Fruit fly (Drosophila melanogaster): ENCODE data around the gene SdhD.

Gene SdhD

dm6 chr3R:23729632-23730471 lies 30.5 kb downstream of the SdhD start (continued):
- no peak for TF ChIP-seq Lpt (GFP tag; optimal IDR thresholded peaks at IDR 0.05)
- no peak for TF ChIP-seq H15 (GFP tag; IDR thresholded peaks at IDR 0.05)
- TF ChIP-seq scrt (GFP tag; optimal IDR thresholded peaks at IDR 0.05) = no peak

- TF ChIP-seq bowl (GFP tag; IDR thresholded peaks at IDR 0.05) (no peak), Elba2 (GFP tag; optimal IDR thresholded peaks at IDR 0.05) (no peak), bcd (GFP tag; optimal IDR thresholded peaks at IDR 0.05) (peak; percentile 12), CG8388 (GFP tag; optimal IDR thresholded peaks at IDR 0.05) (no peak), Meics (GFP tag; optimal IDR thresholded peaks at IDR 0.05) (peak; percentile 62), org-1 (GFP tag; optimal IDR thresholded peaks at IDR 0.05) (peak; percentile 34), CG12299 (tag; optimal IDR thresholded peaks at IDR 0.05) (peak; percentile 15), grn (GFP tag; optimal IDR thresholded peaks at IDR 0.05) (peak; percentile 43), CG30403 (GFP tag; optimal IDR thresholded peaks at IDR 0.05) (no peak), CG16815 (GFP tag; optimal IDR thresholded peaks at IDR 0.05) (no peak), CG11723 (GFP tag; optimal IDR thresholded peaks at IDR 0.05) (no peak), Kr (GFP tag; optimal IDR thresholded peaks at IDR 0.05) (no peak), nerfin-2 (GFP tag; IDR thresholded peaks at IDR 0.05; ENCODE audit: partially characterized antibody) (no peak), ato (GFP tag; IDR thresholded peaks at IDR 0.05; ENCODE audit: partially characterized antibody) (no peak), CHES-1-like (GFP tag; optimal IDR thresholded peaks at IDR 0.05) (peak; percentile 18), her (GFP tag; optimal IDR thresholded peaks at IDR 0.05) (peak; percentile 16), Drgx (GFP tag; IDR thresholded peaks at IDR 0.05) (no peak), Gsc (GFP tag; IDR thresholded peaks at IDR 0.05) (no peak), cwo (GFP tag; optimal IDR thresholded peaks at IDR 0.05) (peak; percentile 27), vvl (GFP tag; IDR thresholded peaks at IDR 0.05) (no peak), ranshi (GFP tag; IDR thresholded peaks at IDR 0.05) (0 out of 2 replicates have a peak, but pooled peaks have one; percentile 32), corto (GFP tag; optimal IDR thresholded peaks at IDR 0.05) (no peak), NFAT (GFP tag; IDR thresholded peaks at IDR 0.05) (no peak), crp (GFP tag; optimal IDR thresholded peaks at IDR 0.05) (no peak), tio (GFP tag; optimal IDR thresholded peaks at IDR 0.05) (no peak), CG3726 (GFP tag; IDR thresholded peaks at IDR 0.05) (no peak), hkb (optimal IDR thresholded peaks at IDR 0.05) (no peak), hkb (GFP tag; IDR thresholded peaks at IDR 0.05) (peak; percentile 54; the same call in 1 of the 2 replicates), CG10959 (GFP tag; IDR thresholded peaks at IDR 0.05) (no peak), CG14441 (GFP tag; IDR thresholded peaks at IDR 0.05) (no peak), Ssrp (tag; optimal IDR thresholded peaks at IDR 0.05) (no peak), Jarid2 (GFP tag; optimal IDR thresholded peaks at IDR 0.05) (no peak), dimm (GFP tag; IDR thresholded peaks at IDR 0.05) (no peak), CG15269 (tag; optimal IDR thresholded peaks at IDR 0.05) (peak; percentile 27), al (GFP tag; IDR thresholded peaks at IDR 0.05) (no peak), dm (GFP tag; optimal IDR thresholded peaks at IDR 0.05) (no peak), B-H1 (GFP tag; IDR thresholded peaks at IDR 0.05) (no peak), Six4 (GFP tag; optimal IDR thresholded peaks at IDR 0.05) (no peak), CG12236 (GFP tag; optimal IDR thresholded peaks at IDR 0.05) (no peak), CG4424 (GFP tag; optimal IDR thresholded peaks at IDR 0.05) (no peak), CG13424 (tag; optimal IDR thresholded peaks at IDR 0.05) (no peak), sqz (GFP tag; optimal IDR thresholded peaks at IDR 0.05) (peak; percentile 10), Asciz (GFP tag; optimal IDR thresholded peaks at IDR 0.05) (peak; percentile 45), HLH3B (GFP tag; IDR thresholded peaks at IDR 0.05) (no peak; the same call in 1 of the 2 replicates), CG17829 (tag; optimal IDR thresholded peaks at IDR 0.05) (no peak)
These were observed 31.3 kb downstream of the SdhD start for dm6 chr3R:23729066-23729465.

Data from whole organism, embryonic.